Worm (Caenorhabditis elegans) whole organism, L4 larva: Measurements from ENCODE around the gene mogs-1.

Experiments used
- daf-8 ChIP-seq: fragments of 200-800 bp; sonication (Bioruptor generic); IDR thresholded peaks from 2 replicates; pipeline ENCODE4 v1.3.6; 2022; ENCODE audit warnings: missing genetic modification characterization, missing compliant biosample characterization
- set-16 ChIP-seq: fragments of 200-800 bp; sonication (Bioruptor generic); IDR thresholded peaks from 2 replicates; pipeline ENCODE4 v1.3.6; 2022; ENCODE audit warnings: missing genetic modification reagents, missing genetic modification characterization, missing compliant biosample characterization

ce11 chrIV:11063962-11064361, 42.2 kb upstream of the mogs-1 start, which contains the start of gene ttr-16:
- TF ChIP-seq set-16 (no peak), daf-8 (GFP tag; lab: Robert Waterston, UW) (no peak)
